Fruit fly (Drosophila melanogaster) Kc167 (cell line): ENCODE measurements around the gene Eip63F-1.

Experiments used
- Myc ChIP-seq: fragments of >200 bp; optimal IDR thresholded peaks from 2 replicates; lab custom pipeline; 2017; ENCODE audit warnings: missing external identifiers
- Sin3A ChIP-seq: fragments of >200 bp; optimal IDR thresholded peaks from 2 replicates; lab custom pipeline; 2018; ENCODE audit warnings: missing external identifiers
- h ChIP-seq: fragments of >200 bp; optimal IDR thresholded peaks from 3 replicates; lab custom pipeline; 2018; ENCODE audit warnings: missing external identifiers
- insv ChIP-seq: fragments of >200 bp; optimal IDR thresholded peaks from 3 replicates; lab custom pipeline; 2018; ENCODE audit warnings: missing external identifiers
- psq ChIP-seq: fragments of >200 bp; optimal IDR thresholded peaks from 2 replicates; lab custom pipeline; 2017; ENCODE audit warnings: missing external identifiers
- ttk ChIP-seq: sonication (Bioruptor generic); optimal IDR thresholded peaks from 2 replicates; lab custom pipeline; 2017; ENCODE audit warnings: missing external identifiers

- TF ChIP-seq ttk (lab: Kevin White, UChicago) (no peak), insv (lab: Kevin White, UChicago) (no peak), Sin3A (lab: Kevin White, UChicago) (no peak), h (lab: Kevin White, UChicago) (no peak), psq (lab: Kevin White, UChicago) (no peak), Myc (lab: Kevin White, UChicago) (no peak)
These were observed 60.4 kb downstream of the Eip63F-1 start for dm6 chr3L:3875004-3875403.
